Fruit fly (Drosophila melanogaster) whole organism, embryonic: ENCODE results near the gene Cpr23B.

ENCODE experiments used
- Awh ChIP-seq: fragments of 200-800 bp; sonication (Bioruptor generic); IDR thresholded peaks from 2 replicates; pipeline ENCODE4, ENCODE4 v1.3.6; 2022; ENCODE audit warnings: missing biosample characterization, missing genetic modification characterization
- Bgb ChIP-seq: fragments of 200-800 bp; sonication (Bioruptor generic); IDR thresholded peaks from 2 replicates; pipeline ENCODE4 v1.3.6; 2022; ENCODE audit warnings: missing biosample characterization, missing genetic modification characterization; ENCODE audit not compliant: partially characterized antibody
- CG11247 ChIP-seq: fragments of 200-800 bp; sonication (Bioruptor generic); IDR thresholded peaks from 2 replicates; pipeline ENCODE4 v1.3.6; 2022; ENCODE audit warnings: missing biosample characterization, missing genetic modification characterization
- CG12155 ChIP-seq: fragments of 200-800 bp; sonication (Bioruptor generic); optimal IDR thresholded peaks from 3 replicates; lab custom pipeline; 2016; ENCODE audit warnings: missing biosample characterization, missing genetic modification characterization
- CG12769 ChIP-seq: fragments of 200-800 bp; sonication (Bioruptor generic); optimal IDR thresholded peaks from 2 replicates; lab custom pipeline; 2019; ENCODE audit warnings: missing biosample characterization, mild to moderate bottlenecking, missing genetic modification characterization, moderate library complexity
- CG1529 ChIP-seq: fragments of 200-800 bp; sonication (Bioruptor generic); optimal IDR thresholded peaks from 3 replicates; lab custom pipeline; 2018; ENCODE audit warnings: missing biosample characterization, missing genetic modification characterization
- CG15479 ChIP-seq: fragments of 200-800 bp; sonication (Bioruptor generic); optimal IDR thresholded peaks from 3 replicates; lab custom pipeline; 2019; ENCODE audit warnings: missing biosample characterization, mild to moderate bottlenecking, missing genetic modification characterization, moderate library complexity
- CG18011 ChIP-seq: fragments of 200-800 bp; sonication (Bioruptor generic); optimal IDR thresholded peaks from 2 replicates; lab custom pipeline; 2017; ENCODE audit warnings: missing biosample characterization, missing genetic modification characterization, mild to moderate bottlenecking, moderate library complexity, missing genotype
- CG2889 ChIP-seq: fragments of 200-800 bp; sonication (Bioruptor generic); IDR thresholded peaks from 3 replicates; pipeline ENCODE4 v1.3.6; 2022; ENCODE audit warnings: missing biosample characterization, missing genetic modification characterization
- CG31388 ChIP-seq: fragments of 200-800 bp; sonication (Bioruptor generic); optimal IDR thresholded peaks from 2 replicates; lab custom pipeline; 2016; ENCODE audit warnings: missing biosample characterization, missing genetic modification characterization
- CG34376 ChIP-seq: fragments of 200-800 bp; sonication (Bioruptor generic); optimal IDR thresholded peaks from 2 replicates; lab custom pipeline; 2018; ENCODE audit warnings: missing biosample characterization, mild to moderate bottlenecking, missing genetic modification characterization
- CG3838 ChIP-seq: fragments of 200-800 bp; sonication (Bioruptor generic); optimal IDR thresholded peaks from 3 replicates; lab custom pipeline; 2016; ENCODE audit warnings: missing biosample characterization, missing genetic modification characterization
- CG4617 ChIP-seq: fragments of 200-800 bp; sonication (Bioruptor generic); optimal IDR thresholded peaks from 3 replicates; lab custom pipeline; 2016; ENCODE audit warnings: missing biosample characterization, missing genetic modification characterization, borderline replicate concordance
- CG4707 ChIP-seq: fragments of 200-800 bp; sonication (Bioruptor generic); optimal IDR thresholded peaks from 2 replicates; lab custom pipeline; 2018; ENCODE audit warnings: missing biosample characterization, mild to moderate bottlenecking, missing genetic modification characterization, moderate library complexity
- CG8089 ChIP-seq: fragments of 200-800 bp; sonication (Bioruptor generic); optimal IDR thresholded peaks from 3 replicates; lab custom pipeline; 2016; ENCODE audit warnings: missing biosample characterization, missing genetic modification characterization
- CG8944 ChIP-seq: fragments of 200-800 bp; sonication (Bioruptor generic); optimal IDR thresholded peaks from 3 replicates; lab custom pipeline; 2016; ENCODE audit warnings: missing biosample characterization, missing genetic modification characterization
- CG9932 ChIP-seq: fragments of 200-800 bp; sonication (Bioruptor generic); IDR thresholded peaks from 2 replicates; pipeline ENCODE4 v1.3.6; 2022; ENCODE audit warnings: missing biosample characterization, missing genetic modification characterization
- CkIIα-i1 ChIP-seq: fragments of 200-800 bp; sonication (Bioruptor generic); IDR thresholded peaks from 2 replicates; pipeline ENCODE4 v1.3.6; 2022; ENCODE audit warnings: missing biosample characterization, missing genetic modification characterization
- D19A ChIP-seq: fragments of 200-800 bp; optimal IDR thresholded peaks from 3 replicates; lab custom pipeline; 2019; ENCODE audit warnings: missing biosample characterization, mild to moderate bottlenecking, missing genetic modification characterization, moderate library complexity
- Doc2 ChIP-seq: fragments of 200-800 bp; sonication (Bioruptor generic); IDR thresholded peaks from 2 replicates; pipeline ENCODE4 v1.3.6; 2022; ENCODE audit warnings: missing biosample characterization, missing genetic modification characterization
- Ets65A ChIP-seq: fragments of 200-800 bp; sonication (Bioruptor generic); peaks from one replicate; lab custom pipeline; 2016; ENCODE audit warnings: missing biosample characterization, missing genetic modification characterization
- Med ChIP-seq: fragments of 200-800 bp; sonication (Bioruptor generic); peaks from one replicate; lab custom pipeline; 2016; ENCODE audit warnings: missing biosample characterization, missing genetic modification characterization, mild to moderate bottlenecking, inconsistent platforms, moderate library complexity
- Pdp1 ChIP-seq, 2 experiments: fragments of 200-800 bp; sonication (Bioruptor generic); optimal IDR thresholded peaks; 3 replicates each; lab custom pipeline; 2016; ENCODE audit warnings: missing biosample characterization in 2 of 2, missing genetic modification characterization in 2 of 2, mild to moderate bottlenecking in 1 of 2, moderate library complexity in 1 of 2
- Scr ChIP-seq: fragments of 200-800 bp; sonication (Bioruptor generic); IDR thresholded peaks from 2 replicates; pipeline ENCODE4 v1.3.6; 2022; ENCODE audit warnings: missing biosample characterization, missing genetic modification characterization; ENCODE audit not compliant: partially characterized antibody
- Sry-δ ChIP-seq: fragments of 200-800 bp; sonication (Bioruptor generic); optimal IDR thresholded peaks from 2 replicates; lab custom pipeline; 2016; ENCODE audit warnings: missing biosample characterization, missing genetic modification characterization
- Trl ChIP-seq, 3 experiments: fragments of >200 bp in 2 of 3; fragments of 200-800 bp in 1 of 3; sonication (Bioruptor generic) in 1 of 3; optimal IDR thresholded peaks; 2 replicates in 1 of 3; 3 replicates in 2 of 3; lab custom pipeline; 2016 to 2017; ENCODE audit warnings: missing biosample characterization in 1 of 3, missing genetic modification characterization in 1 of 3
- YL-1 ChIP-seq: fragments of 200-800 bp; sonication (Bioruptor generic); optimal IDR thresholded peaks from 3 replicates; lab custom pipeline; 2017; ENCODE audit warnings: missing biosample characterization, mild to moderate bottlenecking, missing genetic modification characterization
- az2 ChIP-seq: fragments of 200-800 bp; sonication (Bioruptor generic); optimal IDR thresholded peaks from 3 replicates; lab custom pipeline; 2016; ENCODE audit warnings: missing biosample characterization, missing genetic modification characterization
- chif ChIP-seq, 2 experiments: fragments of 200-800 bp; sonication (Bioruptor generic); optimal IDR thresholded peaks; 3 replicates each; lab custom pipeline; 2016; ENCODE audit warnings: missing biosample characterization in 2 of 2, missing genetic modification characterization in 2 of 2
- chinmo ChIP-seq: fragments of 200-800 bp; sonication (Bioruptor generic); IDR thresholded peaks from 4 replicates; pipeline ENCODE4 v1.3.6; 2022; ENCODE audit warnings: missing biosample characterization, missing genetic modification characterization; ENCODE audit not compliant: partially characterized antibody
- fd3F ChIP-seq: fragments of 200-800 bp; sonication (Bioruptor generic); optimal IDR thresholded peaks from 2 replicates; lab custom pipeline; 2018; ENCODE audit warnings: missing biosample characterization, mild to moderate bottlenecking, missing genetic modification characterization, moderate library complexity
- grn ChIP-seq: fragments of 200-800 bp; sonication (Bioruptor generic); optimal IDR thresholded peaks from 3 replicates; lab custom pipeline; 2017; ENCODE audit warnings: missing biosample characterization, missing genetic modification characterization
- gsb-n ChIP-seq: fragments of 200-800 bp; sonication (Bioruptor generic); optimal IDR thresholded peaks from 3 replicates; lab custom pipeline; 2018; ENCODE audit warnings: missing biosample characterization, mild to moderate bottlenecking, missing genetic modification characterization
- inv ChIP-seq: fragments of 200-800 bp; sonication (Bioruptor generic); IDR thresholded peaks from 2 replicates; pipeline ENCODE4 v1.3.6; 2022; ENCODE audit warnings: missing biosample characterization, missing genetic modification characterization; ENCODE audit not compliant: partially characterized antibody
- phol ChIP-seq: fragments of 200-800 bp; sonication (Bioruptor generic); optimal IDR thresholded peaks from 3 replicates; lab custom pipeline; 2018; ENCODE audit warnings: missing biosample characterization, mild to moderate bottlenecking, missing genetic modification characterization, moderate library complexity
- sd ChIP-seq: fragments of 200-800 bp; sonication (Bioruptor generic); optimal IDR thresholded peaks from 3 replicates; lab custom pipeline; 2018; ENCODE audit warnings: missing biosample characterization, mild to moderate bottlenecking, missing genetic modification characterization, moderate library complexity
- sens ChIP-seq: fragments of 200-800 bp; sonication (Bioruptor generic); peaks from one replicate; lab custom pipeline; 2016; ENCODE audit warnings: missing biosample characterization, missing genetic modification characterization
- sim ChIP-seq: fragments of 200-800 bp; sonication (Bioruptor generic); IDR thresholded peaks from 2 replicates; pipeline ENCODE4 v1.3.6; 2022; ENCODE audit warnings: missing biosample characterization, missing genetic modification characterization
- tin ChIP-seq: fragments of 200-800 bp; sonication (Bioruptor generic); optimal IDR thresholded peaks from 3 replicates; lab custom pipeline; 2016; ENCODE audit warnings: missing biosample characterization, missing genetic modification characterization
- tup ChIP-seq: fragments of 200-800 bp; sonication (Bioruptor generic); optimal IDR thresholded peaks from 2 replicates; lab custom pipeline; 2016; ENCODE audit warnings: missing biosample characterization, mild to moderate bottlenecking, missing genetic modification characterization, moderate library complexity
- vvl ChIP-seq: fragments of 200-800 bp; sonication (Bioruptor generic); IDR thresholded peaks from 2 replicates; pipeline ENCODE4 v1.3.6; 2022; ENCODE audit warnings: missing biosample characterization, missing genetic modification characterization
- wdn ChIP-seq: fragments of 200-800 bp; sonication (Bioruptor generic); IDR thresholded peaks from 2 replicates; pipeline ENCODE4 v1.3.6; 2022; ENCODE audit warnings: missing biosample characterization, missing genetic modification characterization
- z ChIP-seq: fragments of 200-800 bp; sonication (Bioruptor generic); IDR thresholded peaks from 3 replicates; pipeline ENCODE4 v1.3.6; 2022; ENCODE audit warnings: missing biosample characterization, missing genetic modification characterization
- zf30C ChIP-seq: fragments of 200-800 bp; sonication (Bioruptor generic); optimal IDR thresholded peaks from 3 replicates; lab custom pipeline; 2018; ENCODE audit warnings: missing biosample characterization, mild to moderate bottlenecking, missing genetic modification characterization

Cpr23B gene

DNA sequence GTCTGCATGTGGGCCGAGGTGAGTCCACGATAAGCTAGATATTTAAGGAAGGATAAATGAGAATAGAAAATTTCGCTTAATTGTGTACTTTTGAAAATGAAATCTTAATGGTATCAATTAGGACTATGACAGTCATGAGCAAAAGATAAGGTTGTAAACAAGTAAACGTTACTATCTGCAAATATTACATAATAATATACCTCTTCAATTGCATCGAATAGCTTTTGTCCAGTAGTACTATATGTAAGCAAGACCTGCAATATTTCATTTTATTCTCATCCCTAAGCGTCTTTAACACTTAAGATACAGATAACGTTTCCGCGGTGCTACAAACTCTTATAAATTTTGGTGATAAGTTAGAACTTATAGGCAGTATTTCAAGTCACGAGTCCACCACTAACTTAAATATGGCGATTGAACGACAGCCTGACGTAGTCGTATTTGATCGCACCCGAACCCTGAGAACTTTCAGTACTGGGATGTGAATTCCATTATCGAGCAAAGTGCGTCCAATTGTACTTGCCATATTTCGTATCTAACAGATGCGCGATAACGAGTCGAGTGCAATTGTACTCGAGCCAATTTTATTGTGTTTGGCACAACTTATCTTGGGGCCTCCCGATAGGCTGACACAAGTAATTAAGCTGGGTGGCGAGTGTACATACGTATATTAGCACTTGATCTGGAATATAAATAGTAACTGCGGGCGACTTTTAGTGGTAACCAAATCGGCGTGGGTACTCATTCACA is 27.5 kb downstream of the Cpr23B start (continued):
- no peak for TF ChIP-seq Bgb
- TF ChIP-seq az2: no peak
- no peak for TF ChIP-seq CG12769 (tag; lab: Kevin White, UChicago)
- TF ChIP-seq CG34376 (GFP tag; lab: Kevin White, UChicago): peak; percentile 57
- peak; percentile 0 for TF ChIP-seq Sry-δ
- peak; percentile 26 for TF ChIP-seq sd
- no peak for TF ChIP-seq wdn (GFP tag; lab: Robert Waterston, UW)
- TF ChIP-seq CG8089 (GFP tag; lab: Kevin White, UChicago): no peak
- TF ChIP-seq tup (GFP tag; lab: Kevin White, UChicago): no peak
- no peak for TF ChIP-seq CG4707 (GFP tag; lab: Kevin White, UChicago)
- 0 out of 4 replicates have a peak, but pooled peaks have one; percentile 5 for TF ChIP-seq chinmo (GFP tag; lab: Robert Waterston, UW)
- no peak for TF ChIP-seq CG31388 (GFP tag; lab: Kevin White, UChicago)
- no peak for TF ChIP-seq CG9932 (GFP tag; lab: Robert Waterston, UW)
- TF ChIP-seq Awh (GFP tag; lab: Robert Waterston, UW): no peak
- TF ChIP-seq D19A (tag; lab: Kevin White, UChicago): no peak
- TF ChIP-seq z (GFP tag; lab: Robert Waterston, UW): no peak
- TF ChIP-seq CG4617 (GFP tag; lab: Kevin White, UChicago): no peak
- peak in 1 of 2 experiments; percentile 55 for TF ChIP-seq Pdp1 (GFP tag; optimal IDR thresholded peaks at IDR 0.05; lab: Kevin White, UChicago)
- peak; percentile 10 for TF ChIP-seq sens (GFP tag; lab: Kevin White, UChicago)
- no peak for TF ChIP-seq YL-1 (GFP tag; lab: Kevin White, UChicago)
- TF ChIP-seq chif (GFP tag; optimal IDR thresholded peaks at IDR 0.05; lab: Kevin White, UChicago): no peak
- TF ChIP-seq fd3F (GFP tag; lab: Kevin White, UChicago): no peak
- TF ChIP-seq CG2889 (GFP tag; lab: Robert Waterston, UW): no peak
- TF ChIP-seq CkIIα-i1 (GFP tag; lab: Robert Waterston, UW): no peak
- TF ChIP-seq Trl (optimal IDR thresholded peaks at IDR 0.05; lab: Kevin White, UChicago): no peak
- TF ChIP-seq Trl (GFP tag; optimal IDR thresholded peaks at IDR 0.05; lab: Kevin White, UChicago): no peak
- no peak for TF ChIP-seq CG3838 (GFP tag; lab: Kevin White, UChicago)
- TF ChIP-seq Doc2: no peak
- no peak for TF ChIP-seq CG8944 (GFP tag; lab: Kevin White, UChicago)
- TF ChIP-seq CG18011 (GFP tag; lab: Kevin White, UChicago): peak; percentile 37
- peak; percentile 52 for TF ChIP-seq grn (GFP tag; lab: Kevin White, UChicago)
- TF ChIP-seq zf30C: no peak
- no peak for TF ChIP-seq gsb-n (tag; lab: Kevin White, UChicago)
- no peak for TF ChIP-seq CG15479 (GFP tag; lab: Kevin White, UChicago)
- TF ChIP-seq sim (GFP tag; lab: Robert Waterston, UW): no peak
- TF ChIP-seq CG1529: no peak
- TF ChIP-seq tin (GFP tag; lab: Kevin White, UChicago): no peak
- TF ChIP-seq Scr (GFP tag; lab: Robert Waterston, UW): no peak

DNA sequence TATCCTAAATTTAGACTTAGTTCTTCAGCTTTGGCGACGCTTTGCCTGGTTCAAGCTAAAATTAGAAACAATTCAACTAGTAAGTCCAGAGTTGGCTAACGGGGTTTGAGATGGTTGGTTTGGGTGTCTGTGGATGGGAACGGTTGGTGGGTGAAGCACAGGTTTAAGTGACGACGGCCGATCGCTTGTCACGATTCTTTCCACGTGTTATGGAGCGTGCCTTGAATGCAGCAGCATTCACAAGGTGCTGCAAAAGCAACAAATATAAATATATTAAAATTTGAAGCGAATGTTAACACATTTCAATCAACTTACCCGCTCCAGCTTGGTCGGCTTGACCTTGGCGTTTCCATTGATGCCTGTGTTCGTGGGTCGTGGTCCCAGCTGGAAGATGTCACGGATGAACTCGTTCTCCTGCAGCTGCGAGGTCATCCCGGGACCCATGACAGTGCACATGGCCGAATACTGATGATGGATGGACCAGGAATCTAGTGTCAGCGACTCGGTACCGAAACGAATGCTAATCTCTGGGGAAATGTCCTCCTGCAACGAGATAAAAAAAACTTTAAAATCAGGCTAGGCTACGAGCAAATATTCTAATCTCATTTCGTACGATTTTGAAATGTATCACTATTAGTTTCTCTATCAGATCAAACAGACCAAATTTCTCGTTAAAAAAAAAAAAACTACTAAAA is 30.9 kb downstream of the Cpr23B start, which contains the start of gene CG8813:
Gene CG8813, plus strand, starts transcription at position 645 of the 695 bp plus-strand sequence.
- 0 out of 4 replicates have a peak, but pooled peaks have one; percentile 66 for TF ChIP-seq chinmo (GFP tag; lab: Robert Waterston, UW)
- peak; percentile 68; the same call in 1 of the 2 replicates for TF ChIP-seq vvl (GFP tag; lab: Robert Waterston, UW)
- 0 out of 2 replicates have a peak, but pooled peaks have one; percentile 16 for TF ChIP-seq inv (GFP tag; lab: Robert Waterston, UW)
- peak; percentile 78 for TF ChIP-seq Ets65A (GFP tag; lab: Kevin White, UChicago)
- peak; percentile 48 for TF ChIP-seq Med (GFP tag; lab: Kevin White, UChicago)
- TF ChIP-seq CG12155: no peak
- TF ChIP-seq phol (tag; lab: Kevin White, UChicago): no peak
- TF ChIP-seq CG11247 (GFP tag; lab: Robert Waterston, UW): no peak
